Worm (Caenorhabditis elegans) whole organism, L1 larva: Measurements from ENCODE around the gene fbxa-214.

Source experiments
- C16A3.4 ChIP-seq: fragments of 150-350 bp; optimal IDR thresholded peaks from 2 replicates; lab custom pipeline; 2014; ENCODE audit warnings: missing biosample characterization, missing genetic modification characterization
- C34B4.2 ChIP-seq: sonication (generic microtip); optimal IDR thresholded peaks from 2 replicates; lab custom pipeline; 2017; ENCODE audit warnings: mild to moderate bottlenecking, missing genetic modification characterization, missing compliant biosample characterization
- F16B12.6 ChIP-seq: fragments of 150-350 bp; optimal IDR thresholded peaks from 2 replicates; lab custom pipeline; 2014; ENCODE audit warnings: missing biosample characterization, missing genetic modification characterization
- blmp-1 ChIP-seq: fragments of 150-350 bp; optimal IDR thresholded peaks from 2 replicates; lab custom pipeline; 2014; ENCODE audit warnings: missing biosample characterization, missing genetic modification characterization
- ceh-8 ChIP-seq: fragments of 200-800 bp; sonication (Bioruptor generic); optimal IDR thresholded peaks from 2 replicates; lab custom pipeline; 2018; ENCODE audit warnings: mild to moderate bottlenecking, missing genetic modification characterization, moderate library complexity, missing compliant biosample characterization
- ceh-82 ChIP-seq, 3 experiments: fragments of 150-350 bp in 1 of 3; sonication (generic microtip) in 2 of 3; optimal IDR thresholded peaks; 2 replicates each; lab custom pipeline; 2014 to 2017; ENCODE audit warnings: missing biosample characterization in 3 of 3, missing genetic modification characterization in 3 of 3
- ceh-88 ChIP-seq: fragments of 200-800 bp; sonication (Bioruptor generic); IDR thresholded peaks from 2 replicates; pipeline ENCODE4 v1.3.6; 2022; ENCODE audit warnings: missing genetic modification characterization, missing compliant biosample characterization
- dsc-1 ChIP-seq: sonication (generic microtip); optimal IDR thresholded peaks from 2 replicates; lab custom pipeline; 2016; ENCODE audit warnings: mild to moderate bottlenecking, missing genetic modification characterization, missing compliant biosample characterization
- efl-1 ChIP-seq, 4 experiments: fragments of 150-350 bp; optimal IDR thresholded peaks in 3 of 4; peaks in 1 of 4; 1 replicate in 1 of 4; 2 replicates in 3 of 4; lab custom pipeline; 2014; ENCODE audit warnings: missing biosample characterization in 2 of 4, missing genetic modification characterization in 2 of 4, missing genetic modification reagents in 2 of 4
- egl-13 ChIP-seq: sonication (generic microtip); optimal IDR thresholded peaks from 2 replicates; lab custom pipeline; 2016; ENCODE audit warnings: missing genotype, missing genetic modification reagents, missing genetic modification characterization, missing compliant biosample characterization
- elt-2 ChIP-seq: sonication (generic microtip); optimal IDR thresholded peaks from 2 replicates; lab custom pipeline; 2016; ENCODE audit warnings: missing genetic modification characterization, mild to moderate bottlenecking, inconsistent platforms, missing compliant biosample characterization, missing genetic modification reagents
- fkh-10 ChIP-seq: sonication (generic microtip); optimal IDR thresholded peaks from 2 replicates; lab custom pipeline; 2017; ENCODE audit warnings: missing biosample characterization, missing genetic modification reagents, missing genetic modification characterization
- fkh-4 ChIP-seq: sonication (generic microtip); optimal IDR thresholded peaks from 2 replicates; lab custom pipeline; 2016; ENCODE audit warnings: missing compliant biosample characterization, missing genetic modification characterization, borderline replicate concordance
- fkh-8 ChIP-seq: sonication (generic microtip); optimal IDR thresholded peaks from 2 replicates; lab custom pipeline; 2016; ENCODE audit warnings: mild to moderate bottlenecking, missing genetic modification characterization, missing compliant biosample characterization
- irx-1 ChIP-seq: sonication (generic microtip); optimal IDR thresholded peaks from 2 replicates; lab custom pipeline; 2016; ENCODE audit warnings: missing genetic modification characterization, missing compliant biosample characterization
- lin-13 ChIP-seq: fragments of 150-350 bp; optimal IDR thresholded peaks from 2 replicates; lab custom pipeline; 2014; ENCODE audit warnings: missing biosample characterization, missing genetic modification reagents, missing genetic modification characterization
- lin-14 ChIP-seq: fragments of 200-800 bp; sonication (Bioruptor generic); optimal IDR thresholded peaks from 2 replicates; lab custom pipeline; 2018; ENCODE audit warnings: mild to moderate bottlenecking, missing genetic modification characterization, moderate library complexity, missing compliant biosample characterization
- lin-39 ChIP-seq: fragments of 150-350 bp; optimal IDR thresholded peaks from 2 replicates; lab custom pipeline; 2014; ENCODE audit warnings: missing biosample characterization, missing genetic modification reagents, missing genetic modification characterization
- lir-3 ChIP-seq: sonication (generic microtip); optimal IDR thresholded peaks from 2 replicates; lab custom pipeline; 2016; ENCODE audit warnings: mild to moderate bottlenecking, missing genetic modification characterization, moderate library complexity, missing compliant biosample characterization; ENCODE audit not compliant: poor library complexity
- lsy-2 ChIP-seq, 2 experiments: fragments of 150-350 bp; optimal IDR thresholded peaks; 2 replicates each; lab custom pipeline; 2014; ENCODE audit warnings: missing biosample characterization in 2 of 2, missing genetic modification characterization in 2 of 2
- mdl-1 ChIP-seq, 2 experiments: fragments of 150-350 bp; optimal IDR thresholded peaks; 2 replicates each; lab custom pipeline; 2014 to 2017; ENCODE audit warnings: missing biosample characterization in 2 of 2, missing genetic modification characterization in 2 of 2, inconsistent platforms in 1 of 2
- mef-2 ChIP-seq: fragments of 150-350 bp; optimal IDR thresholded peaks from 2 replicates; lab custom pipeline; 2014; ENCODE audit warnings: missing biosample characterization, missing genetic modification characterization
- nhr-47 ChIP-seq: sonication (generic microtip); optimal IDR thresholded peaks from 2 replicates; lab custom pipeline; 2016; ENCODE audit warnings: mild to moderate bottlenecking, missing genetic modification characterization, moderate library complexity, missing compliant biosample characterization
- nhr-76 ChIP-seq: sonication (generic microtip); optimal IDR thresholded peaks from 2 replicates; lab custom pipeline; 2017; ENCODE audit warnings: missing biosample characterization, missing genetic modification characterization
- nhr-77 ChIP-seq: fragments of 150-350 bp; optimal IDR thresholded peaks from 2 replicates; lab custom pipeline; 2014; ENCODE audit warnings: missing biosample characterization, missing genetic modification characterization
- nhr-84 ChIP-seq: sonication (generic microtip); optimal IDR thresholded peaks from 2 replicates; lab custom pipeline; 2017; ENCODE audit warnings: missing biosample characterization, missing genetic modification characterization
- nhr-85 ChIP-seq: sonication (generic microtip); peaks from one replicate; lab custom pipeline; 2016; ENCODE audit warnings: missing genetic modification characterization, inconsistent platforms, missing compliant biosample characterization
- nhr-90 ChIP-seq: sonication (generic microtip); optimal IDR thresholded peaks from 2 replicates; lab custom pipeline; 2016; ENCODE audit warnings: mild to moderate bottlenecking, missing genetic modification characterization, missing compliant biosample characterization; ENCODE audit not compliant: poor library complexity
- pag-3 ChIP-seq: sonication (generic microtip); optimal IDR thresholded peaks from 2 replicates; lab custom pipeline; 2017; ENCODE audit warnings: missing genetic modification characterization, mild to moderate bottlenecking, missing compliant biosample characterization, antibody characterized with exemption, borderline replicate concordance; ENCODE audit not compliant: insufficient read depth
- skn-1 ChIP-seq: fragments of 150-350 bp; optimal IDR thresholded peaks from 2 replicates; lab custom pipeline; 2014; ENCODE audit warnings: missing biosample characterization, missing genetic modification characterization
- snpc-4 ChIP-seq: fragments of 150-350 bp; optimal IDR thresholded peaks from 2 replicates; lab custom pipeline; 2014; ENCODE audit warnings: missing biosample characterization, missing genetic modification characterization
- sptf-1 ChIP-seq: fragments of 150-350 bp; optimal IDR thresholded peaks from 2 replicates; lab custom pipeline; 2014; ENCODE audit warnings: missing biosample characterization, missing genetic modification characterization
- sup-37 ChIP-seq: fragments of 200-800 bp; sonication (Bioruptor generic); optimal IDR thresholded peaks from 2 replicates; lab custom pipeline; 2018; ENCODE audit warnings: mild to moderate bottlenecking, missing genetic modification characterization, missing compliant biosample characterization
- swsn-7 ChIP-seq: sonication (generic microtip); optimal IDR thresholded peaks from 2 replicates; lab custom pipeline; 2016; ENCODE audit warnings: missing genetic modification characterization, missing compliant biosample characterization
- tbx-2 ChIP-seq: sonication (generic microtip); optimal IDR thresholded peaks from 2 replicates; lab custom pipeline; 2016; ENCODE audit warnings: missing genetic modification characterization, missing compliant biosample characterization
- tlp-1 ChIP-seq: fragments of 150-350 bp; optimal IDR thresholded peaks from 2 replicates; lab custom pipeline; 2014; ENCODE audit warnings: missing biosample characterization, missing genetic modification characterization
- unc-30 ChIP-seq: sonication (generic microtip); optimal IDR thresholded peaks from 2 replicates; lab custom pipeline; 2017; ENCODE audit warnings: missing biosample characterization, missing genetic modification characterization
- unc-62 ChIP-seq: fragments of 150-350 bp; optimal IDR thresholded peaks from 2 replicates; lab custom pipeline; 2014; ENCODE audit warnings: missing biosample characterization, missing genetic modification reagents, missing genetic modification characterization
- unc-86 ChIP-seq: sonication (generic microtip); optimal IDR thresholded peaks from 2 replicates; lab custom pipeline; 2016; ENCODE audit warnings: missing genetic modification characterization, missing compliant biosample characterization
- unc-98 ChIP-seq: fragments of 200-800 bp; sonication (Bioruptor generic); IDR thresholded peaks from 2 replicates; pipeline ENCODE4 v1.3.6; 2022; ENCODE audit warnings: missing genetic modification characterization, missing compliant biosample characterization
- vab-15 ChIP-seq: sonication (generic microtip); optimal IDR thresholded peaks from 2 replicates; lab custom pipeline; 2017; ENCODE audit warnings: missing genotype, mild to moderate bottlenecking, missing genetic modification characterization, missing compliant biosample characterization
- zag-1 ChIP-seq: fragments of 150-350 bp; optimal IDR thresholded peaks from 2 replicates; lab custom pipeline; 2014; ENCODE audit warnings: missing biosample characterization, missing genetic modification characterization
- ztf-4 ChIP-seq: fragments of 150-350 bp; optimal IDR thresholded peaks from 2 replicates; lab custom pipeline; 2014; ENCODE audit warnings: missing biosample characterization, missing genetic modification characterization

fbxa-214 gene

DNA sequence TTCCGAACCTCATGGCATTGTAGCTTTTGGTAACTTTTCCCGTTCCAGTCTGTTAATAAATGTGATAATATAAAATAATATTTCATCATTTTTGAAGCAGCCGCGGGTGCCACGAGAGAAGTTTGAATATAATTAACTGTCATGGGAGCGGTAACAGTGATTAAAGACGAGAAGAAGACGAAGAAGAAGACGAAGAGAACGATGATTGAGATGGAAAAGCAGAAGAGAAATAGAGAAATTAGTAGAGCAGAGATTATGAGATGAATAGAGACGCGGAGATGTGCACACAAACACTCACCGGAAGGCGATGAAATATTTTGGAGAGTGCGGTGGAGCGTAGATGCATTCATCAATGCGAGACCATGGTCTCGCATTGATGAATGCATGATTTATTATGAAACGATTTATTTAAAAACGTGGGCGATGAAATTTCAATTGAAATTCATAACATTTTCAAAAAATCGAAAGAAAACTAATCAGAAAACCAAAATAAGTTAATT, 16.6 kb downstream of the fbxa-214 start, which contains the start of gene seip-1 (continued):
- peak; percentile 72 for TF ChIP-seq egl-13 (tag; lab: Kevin White, UChicago)
- TF ChIP-seq C34B4.2 (tag; lab: Kevin White, UChicago): no peak
- TF ChIP-seq lin-13 (GFP tag; lab: Kevin White, UChicago): peak; percentile 72
- no peak for TF ChIP-seq unc-30 (tag; lab: Kevin White, UChicago)
- TF ChIP-seq mdl-1 (tag; optimal IDR thresholded peaks at IDR 0.05; lab: Kevin White, UChicago): peak in 1 of 2 experiments; percentile 82
- TF ChIP-seq swsn-7 (tag; lab: Kevin White, UChicago): peak; percentile 85
- peak; percentile 92 for TF ChIP-seq fkh-8 (tag; lab: Kevin White, UChicago)

DNA sequence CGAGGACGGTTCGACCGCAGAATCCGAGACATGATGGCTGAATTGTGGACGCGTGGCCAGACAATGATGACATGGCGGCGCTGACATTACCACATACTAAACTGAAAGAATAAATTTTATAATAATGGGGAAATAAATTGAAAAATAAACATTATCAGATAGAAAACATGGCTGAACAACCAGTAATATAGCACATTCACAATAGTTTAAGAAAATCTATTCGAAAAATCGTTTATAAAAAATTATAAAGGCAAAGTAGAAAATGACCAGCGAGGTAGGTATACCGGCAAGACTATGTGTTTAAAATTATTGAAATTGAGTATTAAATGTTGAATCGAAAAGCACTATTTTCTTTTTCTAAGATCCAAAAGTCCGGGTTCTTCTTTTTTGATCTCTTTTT, 18.7 kb downstream of the fbxa-214 start, which contains the start of gene jamp-1:
Gene jamp-1, minus strand, starts transcription at position 101 of the 400 bp plus-strand sequence.
- no peak for TF ChIP-seq lin-39 (tag; lab: Kevin White, UChicago)
- TF ChIP-seq nhr-76 (tag; lab: Kevin White, UChicago): no peak
- TF ChIP-seq nhr-47 (tag; lab: Kevin White, UChicago): no peak
- TF ChIP-seq sptf-1 (tag; lab: Kevin White, UChicago): no peak
- TF ChIP-seq fkh-10 (GFP tag; lab: Kevin White, UChicago): no peak
- TF ChIP-seq sup-37: no peak
- TF ChIP-seq mef-2: no peak
- no peak for TF ChIP-seq ceh-88 (GFP tag; lab: Robert Waterston, UW)
- TF ChIP-seq dsc-1 (tag; lab: Kevin White, UChicago): no peak
- no peak for TF ChIP-seq lin-14 (GFP tag; lab: Kevin White, UChicago)
- TF ChIP-seq nhr-85 (tag; lab: Kevin White, UChicago): no peak
- TF ChIP-seq unc-62 (GFP tag; lab: Kevin White, UChicago): no peak
- TF ChIP-seq tbx-2 (tag; lab: Kevin White, UChicago): no peak
- no peak for TF ChIP-seq ztf-4 (tag; lab: Kevin White, UChicago)
- TF ChIP-seq unc-98 (GFP tag; lab: Robert Waterston, UW): no peak
- no peak for TF ChIP-seq irx-1
- no peak for TF ChIP-seq mdl-1 (tag; optimal IDR thresholded peaks at IDR 0.05; lab: Kevin White, UChicago)
- no peak for TF ChIP-seq lsy-2 (tag; optimal IDR thresholded peaks at IDR 0.05; lab: Kevin White, UChicago)
- TF ChIP-seq C16A3.4: no peak
- TF ChIP-seq F16B12.6 (tag; lab: Kevin White, UChicago): no peak

ce11 chrV:6047818-6048217, 22.1 kb downstream of the fbxa-214 start, which contains the start of gene pgap-3:
pgap-3 (minus strand) TSS chrV:6047918.
- TF ChIP-seq tlp-1 (tag; lab: Kevin White, UChicago) (no peak), ceh-82 (tag; optimal IDR thresholded peaks at IDR 0.05; lab: Kevin White, UChicago) (no peak), nhr-84 (tag; lab: Kevin White, UChicago) (no peak), lin-13 (GFP tag; lab: Kevin White, UChicago) (no peak)

DNA sequence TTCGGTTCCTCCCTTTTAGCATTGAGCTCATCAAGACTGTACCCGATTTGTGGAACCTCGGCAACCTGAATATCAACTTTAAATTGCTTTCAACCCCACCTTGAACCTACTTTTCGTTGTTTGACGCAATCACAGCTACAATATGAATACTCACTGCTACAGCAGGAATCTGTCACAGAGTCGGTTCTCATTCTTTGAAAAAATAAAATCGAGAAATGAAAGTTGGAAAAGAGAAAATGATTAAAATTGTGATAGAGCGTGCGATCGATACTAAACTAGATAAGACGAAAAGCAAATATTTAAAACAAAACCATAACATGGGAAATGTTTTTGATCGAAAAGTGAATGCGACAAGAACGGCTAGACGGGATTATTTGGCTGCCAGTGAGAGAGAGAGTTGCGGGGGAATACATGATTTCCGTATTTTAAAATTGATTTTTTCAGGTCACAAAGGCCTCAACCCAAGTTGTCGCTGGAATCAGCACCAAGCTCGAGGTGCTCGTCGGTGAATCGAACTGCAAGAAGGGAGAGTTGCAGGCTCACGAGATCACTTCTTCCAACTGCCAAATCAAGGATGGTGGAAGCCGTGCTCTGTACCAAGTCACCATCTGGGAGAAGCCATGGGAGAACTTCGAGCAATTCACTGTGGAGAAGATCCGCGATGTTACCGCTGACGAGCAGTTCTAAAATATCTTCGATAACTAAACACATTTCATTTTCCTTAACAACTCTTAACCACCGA, 24.8 kb downstream of the fbxa-214 start, which contains the start of gene R01B10.3:
Gene R01B10.3, minus strand, starts transcription at position 277 of the 742 bp plus-strand sequence.
- TF ChIP-seq efl-1 (optimal IDR thresholded peaks at IDR 0.05; lab: Kevin White, UChicago): no peak
- TF ChIP-seq efl-1 (GFP tag; optimal IDR thresholded peaks at IDR 0.05 in 1 of 2; lab: Kevin White, UChicago): peak in 1 of 2 experiments; percentile 93
- peak; percentile 2 for TF ChIP-seq elt-2 (tag; lab: Kevin White, UChicago)
- TF ChIP-seq ceh-8 (GFP tag; lab: Kevin White, UChicago): no peak
- TF ChIP-seq, all 84 proteins: peak for 2

- TF ChIP-seq pag-3 (tag; lab: Kevin White, UChicago) (no peak), nhr-90 (no peak), skn-1 (tag; lab: Kevin White, UChicago) (no peak), lsy-2 (tag; optimal IDR thresholded peaks at IDR 0.05; lab: Kevin White, UChicago) (no peak), fkh-4 (tag; lab: Kevin White, UChicago) (no peak), lir-3 (tag; lab: Kevin White, UChicago) (no peak), vab-15 (tag; lab: Kevin White, UChicago) (no peak), zag-1 (no peak), blmp-1 (tag; lab: Kevin White, UChicago) (no peak), sptf-1 (tag; lab: Kevin White, UChicago) (no peak), ceh-82 (tag; optimal IDR thresholded peaks at IDR 0.05; lab: Kevin White, UChicago) (no peak), unc-86 (tag; lab: Kevin White, UChicago) (no peak), snpc-4 (tag; lab: Kevin White, UChicago) (no peak), nhr-77 (tag; lab: Kevin White, UChicago) (no peak)
Observed at ce11 chrV:6044448-6044847, 25.4 kb downstream of the fbxa-214 start.
